Fruit fly (Drosophila melanogaster): ENCODE results near the gene Nasp.

- no peak for TF ChIP-seq Hr78 (GFP tag; optimal IDR thresholded peaks at IDR 0.05)
- no peak for TF ChIP-seq ey (GFP tag; optimal IDR thresholded peaks at IDR 0.05)
- no peak for TF ChIP-seq psq (GFP tag; optimal IDR thresholded peaks at IDR 0.05)
- no peak for TF ChIP-seq lola (GFP tag; optimal IDR thresholded peaks at IDR 0.05)
- TF ChIP-seq Dif (GFP tag; optimal IDR thresholded peaks at IDR 0.05; ENCODE audit: partially characterized antibody) = no peak
- no peak for TF ChIP-seq OdsH (GFP tag; optimal IDR thresholded peaks at IDR 0.05)
- TF ChIP-seq jim (GFP tag; optimal IDR thresholded peaks at IDR 0.05) = no peak
- TF ChIP-seq tai (GFP tag; optimal IDR thresholded peaks at IDR 0.05) = no peak
- TF ChIP-seq HLH106 (tag; optimal IDR thresholded peaks at IDR 0.05) = no peak
- no peak for TF ChIP-seq foxo (GFP tag; optimal IDR thresholded peaks at IDR 0.05)
- no peak for TF ChIP-seq h (GFP tag; optimal IDR thresholded peaks at IDR 0.05)
- TF ChIP-seq br (GFP tag; optimal IDR thresholded peaks at IDR 0.05) = no peak
- TF ChIP-seq woc (GFP tag; optimal IDR thresholded peaks at IDR 0.05) = no peak
- TF ChIP-seq Sp1 (GFP tag; optimal IDR thresholded peaks at IDR 0.05) = no peak
Observed at dm6 chr3R:8700660-8701059, 46.9 kb upstream of the Nasp start.

Data from whole organism, wandering third instar larva.